Fruit fly (Drosophila melanogaster) ovary, adult (tissue): ENCODE results near the gene CG11523.

Experiments
- CG17801 ChIP-seq: fragments of 200-800 bp; optimal IDR thresholded peaks from 2 replicates; lab custom pipeline; 2019; ENCODE audit warnings: missing biosample characterization, mild to moderate bottlenecking, missing genetic modification characterization, moderate library complexity; ENCODE audit not compliant: partially characterized antibody

Gene CG11523

dm6 chr3L:22266535-22266934 lies at the start of gene CG11523:
Gene CG11523 (minus strand): TSS chr3L:22266679.
- TF ChIP-seq CG17801 (GFP tag; lab: Kevin White, UChicago) = peak; percentile 15

- TF ChIP-seq CG17801 (GFP tag; lab: Kevin White, UChicago) = peak; percentile 83
Measured at dm6 chr3L:22287994-22288766, 21.7 kb upstream of the CG11523 start, which contains the start of the genes Hem and IleRS. Gene Hem (minus strand): TSS chr3L:22288195. Gene IleRS (plus strand): TSS chr3L:22288665.

dm6 chr3L:22277186-22277585 lies 10.7 kb upstream of the CG11523 start:
- no peak for TF ChIP-seq CG17801 (GFP tag; lab: Kevin White, UChicago)

DNA sequence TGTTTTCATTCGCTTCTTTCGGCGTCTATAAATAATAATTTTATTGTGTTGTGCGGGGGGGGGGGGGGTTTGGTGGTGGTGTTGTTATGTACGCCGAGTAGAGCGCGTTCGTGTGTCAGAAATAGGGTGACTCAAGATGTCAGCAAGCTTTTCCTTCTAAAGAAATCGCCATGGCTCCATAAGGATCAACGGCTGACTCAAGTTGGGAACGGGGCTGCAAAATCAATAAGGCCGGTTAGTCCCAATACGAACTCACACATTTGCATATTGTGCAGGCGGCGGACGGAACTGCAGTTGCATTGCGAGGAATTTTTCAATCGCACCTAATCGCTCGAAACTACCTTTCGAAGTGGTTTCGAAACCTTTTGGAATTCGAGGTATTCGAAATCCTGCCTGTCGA lies 10.1 kb upstream of the CG11523 start:
- no peak for TF ChIP-seq CG17801 (GFP tag; lab: Kevin White, UChicago)

DNA sequence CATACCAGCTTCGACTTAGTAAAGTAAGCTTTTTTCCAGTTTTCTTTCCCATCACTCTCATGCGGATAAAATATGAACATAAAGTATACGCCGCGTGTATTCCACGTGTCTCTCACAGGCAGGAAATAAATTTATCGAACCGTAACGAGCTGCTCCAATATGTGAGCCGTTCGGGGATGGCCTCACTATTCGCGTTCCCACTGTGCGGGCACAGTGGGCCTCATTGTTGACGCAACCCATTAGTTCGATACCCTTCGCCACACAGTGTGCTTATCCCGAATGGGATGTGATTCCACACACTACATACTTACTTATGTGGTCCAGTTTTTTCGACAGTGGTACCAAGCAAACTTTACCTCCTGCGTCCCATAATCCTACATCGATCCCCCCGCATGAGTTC lies 9.5 kb upstream of the CG11523 start:
- TF ChIP-seq CG17801 (GFP tag; lab: Kevin White, UChicago) = no peak

- no peak for TF ChIP-seq CG17801 (GFP tag; lab: Kevin White, UChicago)
Measured at dm6 chr3L:22273529-22274301, 7.2 kb upstream of the CG11523 start, which contains the start of gene Srpk79D. Gene Srpk79D (plus strand): TSS chr3L:22273985.

DNA sequence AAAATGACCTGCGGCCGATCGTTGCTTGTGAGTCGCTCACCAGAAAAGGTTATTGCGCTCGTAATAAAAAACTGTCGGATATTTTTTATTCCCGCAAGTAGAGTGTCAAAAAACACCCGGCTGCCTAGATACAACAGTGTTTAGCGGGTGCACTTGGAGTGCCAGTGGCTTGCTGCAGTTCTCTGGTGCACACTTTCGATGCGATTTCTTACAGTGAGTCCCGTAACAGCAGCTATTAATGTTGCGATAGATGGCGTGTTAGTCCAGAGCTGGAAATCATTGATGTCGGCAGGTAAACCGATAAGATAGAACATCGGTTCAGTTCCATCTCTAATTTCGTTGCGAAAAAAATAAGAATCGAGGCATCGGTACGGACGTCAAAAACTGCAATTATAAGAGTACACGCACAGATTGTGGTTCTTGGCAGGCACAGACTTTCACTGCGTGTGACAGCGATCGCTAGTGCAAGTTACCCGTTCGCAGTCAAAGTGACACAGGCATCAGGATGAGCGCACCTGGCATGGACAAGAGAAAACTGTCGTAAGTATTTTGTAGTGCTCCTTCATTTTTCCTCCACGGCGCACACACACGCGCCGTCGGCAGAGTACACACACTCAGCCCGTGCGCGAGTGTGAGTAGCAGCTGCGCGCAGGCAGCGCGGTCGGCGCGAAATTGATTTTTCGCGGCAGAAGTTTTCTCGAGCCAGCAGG lies 924 bp upstream of the CG11523 start, which contains the start of gene Csp:
TSS of gene Csp (plus strand) at position 135 of the 710 bp plus-strand sequence.
- TF ChIP-seq CG17801 (GFP tag; lab: Kevin White, UChicago) = peak; percentile 63

DNA sequence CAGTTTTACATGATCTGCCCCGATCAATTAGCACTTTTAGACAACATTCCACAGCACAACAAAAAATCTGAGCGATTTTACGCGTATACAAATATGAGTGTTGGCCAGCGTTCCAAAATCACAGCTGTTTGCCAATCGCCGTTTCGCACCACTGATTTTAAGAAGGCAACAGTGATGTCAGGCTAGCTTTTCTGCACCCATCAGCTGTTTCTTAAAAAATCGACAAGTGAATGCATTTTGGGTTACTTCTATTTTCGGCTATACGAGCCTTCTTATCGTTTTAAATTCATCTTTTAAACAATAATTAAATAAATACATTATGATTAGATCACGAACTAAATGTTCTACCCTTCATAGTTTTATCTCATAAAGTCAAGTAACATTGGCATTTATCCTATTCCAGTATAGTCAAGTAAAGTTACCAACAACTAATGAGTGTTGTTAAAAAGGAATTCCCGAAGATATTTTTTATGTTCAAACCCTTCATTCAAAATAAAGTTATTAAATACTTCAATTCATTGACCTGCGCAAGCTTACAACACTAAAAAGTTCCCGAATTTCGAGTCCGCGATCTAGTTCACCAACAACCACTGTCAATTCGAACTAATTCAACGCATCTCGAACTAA lies 3.6 kb downstream of the CG11523 start, which contains the start of the genes Rich and Ddx1:
TSS of gene Rich (minus strand) at position 125 of the 627 bp plus-strand sequence.
TSS of gene Ddx1 (plus strand) at position 573 of the 627 bp plus-strand sequence.
- TF ChIP-seq CG17801 (GFP tag; lab: Kevin White, UChicago) = peak; percentile 4

DNA sequence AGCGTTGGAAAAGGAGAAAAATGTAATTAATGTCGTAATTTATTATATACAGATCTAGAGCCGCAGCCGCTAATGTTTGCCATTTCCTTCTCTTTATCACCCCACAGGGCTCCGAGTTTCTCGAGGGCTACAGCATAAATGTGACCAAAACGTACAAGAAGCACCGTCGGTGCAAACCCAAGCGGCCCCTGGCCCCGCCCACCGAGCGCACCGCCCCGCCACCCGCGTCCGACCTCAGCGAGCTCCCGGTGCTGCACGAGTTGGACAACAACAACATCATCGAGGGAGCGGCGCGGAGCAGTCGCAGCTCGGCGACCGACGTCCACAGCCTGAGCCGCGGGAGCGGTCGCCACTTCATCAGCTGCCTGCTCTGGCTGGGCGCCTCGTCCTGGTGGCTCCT lies 24.2 kb downstream of the CG11523 start:
- TF ChIP-seq CG17801 (GFP tag; lab: Kevin White, UChicago) = no peak

- TF ChIP-seq CG17801 (GFP tag; lab: Kevin White, UChicago) = no peak
Measured at dm6 chr3L:22237658-22238057, 28.8 kb downstream of the CG11523 start.

DNA sequence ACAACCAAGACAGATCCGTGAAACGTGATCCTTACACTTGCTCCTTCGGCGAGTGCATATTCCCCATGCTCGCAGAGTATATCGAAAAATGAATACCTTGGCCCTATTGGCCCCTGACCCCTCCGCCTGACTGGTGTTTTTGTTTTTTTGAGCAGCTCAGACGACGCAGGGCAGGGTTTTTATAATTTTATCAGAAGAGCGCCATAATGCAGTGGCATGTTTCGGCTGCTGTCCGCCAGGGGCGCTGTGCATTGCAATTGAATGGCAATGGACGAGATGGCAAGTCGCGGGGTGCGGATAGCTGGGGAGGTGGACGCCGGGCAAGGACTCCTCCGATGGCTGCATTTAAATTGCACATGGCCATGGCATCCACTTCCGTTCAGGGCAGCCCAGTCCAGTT lies 43.4 kb downstream of the CG11523 start:
- TF ChIP-seq CG17801 (GFP tag; lab: Kevin White, UChicago) = no peak
